Fruit fly (Drosophila melanogaster) whole organism: Measurements from ENCODE around the gene Dscam4.

Experiments
- CG8478 ChIP-seq: fragments of >200 bp; optimal IDR thresholded peaks from 2 replicates; lab custom pipeline; 2018; ENCODE audit warnings: inconsistent platforms
- EcR ChIP-seq, 2 experiments: fragments of >200 bp; optimal IDR thresholded peaks; 2 replicates each; lab custom pipeline; 2017; ENCODE audit warnings: missing biosample characterization in 2 of 2, missing genetic modification characterization in 2 of 2, missing genetic modification reagents in 2 of 2
- psq ChIP-seq: fragments of >200 bp; optimal IDR thresholded peaks from 2 replicates; lab custom pipeline; 2017

DNA sequence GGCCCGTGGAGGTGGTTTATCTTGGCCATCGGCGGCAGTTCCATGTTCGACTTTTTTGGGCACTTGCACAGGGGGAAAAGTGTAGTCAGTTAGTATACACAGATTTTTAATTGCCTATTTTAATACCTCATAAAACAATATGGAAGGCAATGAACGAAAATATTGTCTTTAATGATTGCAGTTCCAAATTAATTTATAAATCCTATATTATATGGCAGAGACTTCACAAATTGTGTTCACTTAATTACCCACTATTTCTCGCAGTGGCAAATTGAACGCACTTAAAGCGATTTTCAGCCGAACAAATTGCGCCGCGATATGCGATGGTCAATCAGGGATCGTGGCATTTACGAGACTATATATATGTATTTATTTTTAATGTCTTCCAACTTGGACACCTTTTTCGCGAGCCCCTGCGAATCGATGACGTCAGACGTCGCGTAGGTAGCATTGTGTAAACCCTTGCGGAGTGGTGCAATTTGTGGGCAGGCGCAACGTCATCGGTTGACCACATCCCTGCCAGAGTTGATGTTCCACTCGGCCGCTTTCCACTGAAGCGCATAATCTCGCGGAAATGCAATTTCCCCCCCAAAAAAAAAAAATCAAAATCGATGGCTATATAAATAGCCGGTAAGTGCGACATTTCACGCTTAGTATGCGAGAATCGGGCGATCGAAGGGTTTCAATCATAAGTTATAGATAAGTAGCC, 81.8 kb downstream of the Dscam4 start, which contains the start of gene CG13670:
- TF ChIP-seq psq (lab: Kevin White, UChicago) (no peak), EcR (GFP tag; optimal IDR thresholded peaks at IDR 0.05; lab: Kevin White, UChicago) (no peak), CG8478 (lab: Kevin White, UChicago) (no peak)
